Worm (Caenorhabditis elegans) whole organism, mixed stage, embryonic: ENCODE measurements around the gene sphk-1.

Experiments used
- M03D4.4 ChIP-seq: sonication (generic microtip); optimal IDR thresholded peaks from 2 replicates; lab custom pipeline; 2017; ENCODE audit warnings: mild to moderate bottlenecking, missing genetic modification characterization, missing compliant biosample characterization
- bed-3 ChIP-seq: fragments of 200-800 bp; sonication (Bioruptor generic); optimal IDR thresholded peaks from 3 replicates; lab custom pipeline; 2018; ENCODE audit warnings: mild to moderate bottlenecking, missing genetic modification characterization, moderate library complexity, missing compliant biosample characterization
- blmp-1 ChIP-seq: fragments of 150-350 bp; optimal IDR thresholded peaks from 2 replicates; lab custom pipeline; 2014; ENCODE audit warnings: missing biosample characterization, missing genetic modification characterization
- ceh-39 ChIP-seq: fragments of 150-350 bp; optimal IDR thresholded peaks from 2 replicates; lab custom pipeline; 2014; ENCODE audit warnings: missing biosample characterization, missing genetic modification characterization
- ceh-83 ChIP-seq: fragments of 200-800 bp; sonication (Bioruptor generic); optimal IDR thresholded peaks from 2 replicates; lab custom pipeline; 2018; ENCODE audit warnings: mild to moderate bottlenecking, missing genetic modification characterization, missing compliant biosample characterization
- ces-1 ChIP-seq: fragments of 150-350 bp; optimal IDR thresholded peaks from 2 replicates; lab custom pipeline; 2014; ENCODE audit warnings: missing biosample characterization, missing genetic modification reagents, missing genetic modification characterization
- drap-1 ChIP-seq: fragments of 200-800 bp; sonication (Bioruptor generic); optimal IDR thresholded peaks from 3 replicates; lab custom pipeline; 2018; ENCODE audit warnings: mild to moderate bottlenecking, missing genetic modification characterization, missing compliant biosample characterization
- elt-1 ChIP-seq: sonication (generic microtip); optimal IDR thresholded peaks from 2 replicates; lab custom pipeline; 2017; ENCODE audit warnings: missing genetic modification characterization, mild to moderate bottlenecking, missing compliant biosample characterization, antibody characterized with exemption, moderate library complexity, borderline replicate concordance; ENCODE audit not compliant: insufficient read depth
- elt-3 ChIP-seq: fragments of 150-350 bp; optimal IDR thresholded peaks from 2 replicates; lab custom pipeline; 2014; ENCODE audit warnings: missing biosample characterization, missing genetic modification characterization
- flh-1 ChIP-seq: fragments of 200-800 bp; sonication (Bioruptor generic); optimal IDR thresholded peaks from 2 replicates; lab custom pipeline; 2018; ENCODE audit warnings: mild to moderate bottlenecking, missing genetic modification characterization, moderate library complexity, missing compliant biosample characterization
- ham-2 ChIP-seq: fragments of 200-800 bp; sonication (Bioruptor generic); optimal IDR thresholded peaks from 2 replicates; lab custom pipeline; 2018; ENCODE audit warnings: mild to moderate bottlenecking, missing genetic modification characterization, missing compliant biosample characterization
- hlh-1 ChIP-seq: fragments of 150-350 bp; optimal IDR thresholded peaks from 2 replicates; lab custom pipeline; 2014; ENCODE audit warnings: missing biosample characterization, missing genetic modification reagents, missing genetic modification characterization
- lin-13 ChIP-seq: fragments of 150-350 bp; optimal IDR thresholded peaks from 2 replicates; lab custom pipeline; 2014; ENCODE audit warnings: missing biosample characterization, missing genetic modification characterization
- lsy-2 ChIP-seq: fragments of 150-350 bp; optimal IDR thresholded peaks from 2 replicates; lab custom pipeline; 2014; ENCODE audit warnings: missing biosample characterization, missing genetic modification characterization
- mab-5 ChIP-seq: fragments of 150-350 bp; optimal IDR thresholded peaks from 2 replicates; lab custom pipeline; 2014; ENCODE audit warnings: missing biosample characterization, missing genetic modification characterization
- mls-2 ChIP-seq: sonication (generic microtip); optimal IDR thresholded peaks from 2 replicates; lab custom pipeline; 2016; ENCODE audit warnings: mild to moderate bottlenecking, missing genetic modification characterization, moderate library complexity, missing compliant biosample characterization
- nhr-12 ChIP-seq: fragments of 150-350 bp; optimal IDR thresholded peaks from 2 replicates; lab custom pipeline; 2014; ENCODE audit warnings: missing biosample characterization, missing genetic modification characterization
- nhr-237 ChIP-seq: fragments of 150-350 bp; optimal IDR thresholded peaks from 2 replicates; lab custom pipeline; 2014; ENCODE audit warnings: missing biosample characterization, missing genetic modification characterization
- nhr-28 ChIP-seq: fragments of 150-350 bp; optimal IDR thresholded peaks from 2 replicates; lab custom pipeline; 2014; ENCODE audit warnings: missing biosample characterization, missing genetic modification characterization
- nhr-76 ChIP-seq: sonication (generic microtip); optimal IDR thresholded peaks from 2 replicates; lab custom pipeline; 2017; ENCODE audit warnings: missing biosample characterization, missing genetic modification characterization
- pha-4 ChIP-seq: fragments of 150-350 bp; optimal IDR thresholded peaks from 2 replicates; lab custom pipeline; 2018; ENCODE audit warnings: missing biosample characterization, missing genetic modification reagents, missing genetic modification characterization
- sem-2 ChIP-seq: fragments of 200-800 bp; sonication (Bioruptor generic); optimal IDR thresholded peaks from 2 replicates; lab custom pipeline; 2018; ENCODE audit warnings: mild to moderate bottlenecking, missing genetic modification characterization, missing compliant biosample characterization
- tbx-8 ChIP-seq: fragments of 200-800 bp; sonication (Bioruptor generic); optimal IDR thresholded peaks from 2 replicates; lab custom pipeline; 2018; ENCODE audit warnings: mild to moderate bottlenecking, missing genetic modification characterization, moderate library complexity, missing compliant biosample characterization
- unc-62 ChIP-seq: fragments of 150-350 bp; optimal IDR thresholded peaks from 2 replicates; lab custom pipeline; 2014; ENCODE audit warnings: missing biosample characterization, missing genetic modification reagents, missing genetic modification characterization
- zip-8 ChIP-seq: fragments of 150-350 bp; optimal IDR thresholded peaks from 2 replicates; lab custom pipeline; 2014; ENCODE audit warnings: missing biosample characterization, missing genetic modification characterization
- ztf-11 ChIP-seq: fragments of 150-350 bp; optimal IDR thresholded peaks from 2 replicates; lab custom pipeline; 2014; ENCODE audit warnings: missing biosample characterization, missing genetic modification characterization

sphk-1 gene

ce11 chrII:8731736-8732229 lies 30.3 kb upstream of the sphk-1 start:
- TF ChIP-seq drap-1 (GFP tag; lab: Kevin White, UChicago) (no peak), nhr-76 (tag; lab: Kevin White, UChicago) (no peak), pha-4 (tag; lab: Kevin White, UChicago) (peak; percentile 96), ces-1 (no peak)

ce11 chrII:8730960-8731693 lies 29.7 kb upstream of the sphk-1 start:
- peak; percentile 86 for TF ChIP-seq pha-4 (tag; lab: Kevin White, UChicago)
- peak; percentile 83 for TF ChIP-seq zip-8 (tag; lab: Kevin White, UChicago)
- no peak for TF ChIP-seq nhr-237 (tag; lab: Kevin White, UChicago)
- TF ChIP-seq ceh-83, result no peak
- no peak for TF ChIP-seq elt-1
- no peak for TF ChIP-seq ztf-11 (tag; lab: Kevin White, UChicago)

- no peak for TF ChIP-seq blmp-1 (tag; lab: Kevin White, UChicago)
- no peak for TF ChIP-seq elt-1
- no peak for TF ChIP-seq M03D4.4 (tag; lab: Kevin White, UChicago)
- TF ChIP-seq ceh-39, result no peak
- no peak for TF ChIP-seq tbx-8
- no peak for TF ChIP-seq bed-3 (GFP tag; lab: Kevin White, UChicago)
- TF ChIP-seq mls-2, result no peak
- TF ChIP-seq flh-1, result no peak
- no peak for TF ChIP-seq sem-2 (GFP tag; lab: Kevin White, UChicago)
- no peak for TF ChIP-seq nhr-28
These were observed 28.8 kb upstream of the sphk-1 start for ce11 chrII:8730281-8730680.

- no peak for TF ChIP-seq ham-2 (GFP tag; lab: Kevin White, UChicago)
- no peak for TF ChIP-seq flh-1
- no peak for TF ChIP-seq lin-13 (tag; lab: Kevin White, UChicago)
- no peak for TF ChIP-seq lsy-2 (tag; lab: Kevin White, UChicago)
- TF ChIP-seq pha-4 (tag; lab: Kevin White, UChicago), result no peak
- no peak for TF ChIP-seq ceh-39
- TF ChIP-seq elt-1, result no peak
- no peak for TF ChIP-seq ces-1
- no peak for TF ChIP-seq ztf-11 (tag; lab: Kevin White, UChicago)
These were observed 25.2 kb upstream of the sphk-1 start, which contains the start of gene T01B7.9 for ce11 chrII:8726700-8727099. T01B7.9 (minus strand) TSS chrII:8726800.

- TF ChIP-seq mab-5 (tag; lab: Kevin White, UChicago) (no peak), pha-4 (tag; lab: Kevin White, UChicago) (no peak), ham-2 (GFP tag; lab: Kevin White, UChicago) (no peak), nhr-76 (tag; lab: Kevin White, UChicago) (no peak), ztf-11 (tag; lab: Kevin White, UChicago) (no peak), flh-1 (no peak), hlh-1 (tag; lab: Kevin White, UChicago) (no peak), nhr-237 (tag; lab: Kevin White, UChicago) (no peak), ceh-83 (no peak), sem-2 (GFP tag; lab: Kevin White, UChicago) (no peak), nhr-12 (no peak), elt-1 (no peak), unc-62 (GFP tag; lab: Kevin White, UChicago) (no peak), elt-3 (tag; lab: Kevin White, UChicago) (no peak)
These were observed 20.6 kb upstream of the sphk-1 start, which contains the start of gene trcs-2 for ce11 chrII:8721955-8722524. trcs-2 (plus strand) TSS chrII:8722474.

- TF ChIP-seq elt-1 (peak; percentile 64), flh-1 (no peak)
These were observed 16.1 kb upstream of the sphk-1 start for ce11 chrII:8717579-8717978.
